Worm (Caenorhabditis elegans): ENCODE data around the gene R02F2.6.

Gene R02F2.6

DNA sequence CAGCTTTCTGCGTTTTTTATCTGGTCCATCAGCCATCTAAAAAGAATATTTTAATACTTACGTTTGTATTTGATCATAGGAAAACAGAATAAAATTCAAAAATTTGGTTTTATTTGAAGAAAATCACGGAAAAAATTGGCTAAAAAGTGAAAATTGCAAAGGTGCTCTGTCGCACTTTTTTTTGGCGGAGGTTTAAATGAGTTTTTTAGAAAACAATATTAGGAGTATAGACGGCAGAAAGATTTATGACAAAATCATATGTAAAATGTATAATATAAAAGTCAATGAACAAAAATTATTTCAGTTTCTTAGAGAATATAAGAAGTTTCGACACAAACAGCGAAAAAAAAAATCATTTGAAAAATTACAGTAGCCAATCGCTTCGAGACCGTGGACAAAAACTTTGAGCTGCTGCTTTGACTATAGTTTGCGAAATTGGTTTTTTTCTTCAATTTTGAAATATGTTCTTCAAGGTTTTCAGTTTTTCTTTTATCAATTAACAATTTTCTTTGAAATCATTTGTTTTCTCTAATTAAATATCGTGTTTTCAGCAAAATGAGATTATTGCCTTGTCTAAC, 5.1 kb upstream of the R02F2.6 start, which contains the start of the genes R02F2.7 and R02F2.4:
R02F2.7 (minus strand) TSS at position 36 of the 578 bp plus-strand sequence.
R02F2.4 (plus strand) TSS at position 552 of the 578 bp plus-strand sequence.
- TF ChIP-seq tbx-11 (GFP tag; IDR thresholded peaks at IDR 0.05) (no peak), tbx-37 (GFP tag; conservative IDR thresholded peaks at IDR 0.05) (no peak), flt-1 (GFP tag; IDR thresholded peaks at IDR 0.05) (no peak), hmg-4 (GFP tag; optimal IDR thresholded peaks at IDR 0.05) (no peak), pes-1 (GFP tag; IDR thresholded peaks at IDR 0.05) (no peak), ceh-36 (tag; optimal IDR thresholded peaks at IDR 0.05) (no peak), hnd-1 (tag; optimal IDR thresholded peaks at IDR 0.05) (no peak), scrt-1 (GFP tag; IDR thresholded peaks at IDR 0.05) (no peak), aly-1 (tag; optimal IDR thresholded peaks at IDR 0.05) (no peak)

DNA sequence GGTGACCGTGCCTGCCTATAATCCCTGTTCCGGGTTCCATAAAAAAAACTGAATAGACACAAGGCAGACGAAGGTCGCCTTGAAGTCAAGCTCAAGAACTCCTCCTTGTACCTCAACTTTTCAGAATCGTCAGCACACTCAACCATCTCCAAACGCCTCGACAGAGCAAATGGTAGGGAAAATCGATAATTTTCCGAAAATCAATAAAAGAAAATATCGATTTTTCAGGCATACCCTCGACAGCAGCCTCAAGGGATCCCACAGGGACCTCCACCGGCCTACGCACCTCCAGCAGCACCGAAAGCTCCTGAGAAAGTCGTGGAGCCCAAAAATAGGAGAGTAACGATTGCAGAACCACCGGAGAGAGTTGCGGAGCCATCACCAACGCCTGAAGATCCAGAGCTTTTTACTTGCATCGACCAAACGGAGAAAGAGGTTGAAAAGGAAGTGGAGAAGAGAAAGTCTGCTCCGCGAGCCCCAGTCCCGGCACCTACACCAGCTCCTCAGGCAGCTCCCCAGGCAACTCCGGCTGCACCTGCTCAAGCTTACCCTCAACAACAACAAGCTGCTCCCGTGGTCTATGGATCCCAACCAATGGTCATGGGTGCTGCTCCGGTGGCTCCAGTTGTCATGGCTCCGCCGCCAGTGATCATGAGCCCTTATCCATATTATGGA, 906 bp upstream of the R02F2.6 start:
- TF ChIP-seq tbx-11 (GFP tag; IDR thresholded peaks at IDR 0.05): 0 out of 2 replicates have a peak, but pooled peaks have one; percentile 7
- no peak for TF ChIP-seq ama-1 (optimal IDR thresholded peaks at IDR 0.05)

DNA sequence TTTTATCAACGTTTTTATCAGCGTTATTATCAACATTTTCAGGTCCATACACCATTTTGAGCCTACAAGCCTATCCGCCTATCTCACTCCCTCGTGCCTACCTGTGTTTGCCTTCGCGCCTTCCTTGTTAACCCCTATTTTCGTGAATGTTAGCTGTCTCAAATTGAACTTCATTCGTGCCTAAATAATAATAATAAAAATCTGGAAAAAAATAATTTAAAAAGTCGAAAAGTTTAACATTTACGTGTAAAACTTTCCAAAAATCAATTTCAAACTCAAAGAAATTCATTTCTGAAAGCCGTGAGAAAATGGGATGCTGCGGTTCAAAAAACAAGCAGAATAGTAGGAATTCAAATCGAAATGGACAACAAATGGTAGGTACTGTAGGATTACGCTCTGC, 713 bp downstream of the R02F2.6 start, which contains the start of gene R02F2.10:
R02F2.10 (plus strand) TSS at position 301 of the 400 bp plus-strand sequence.
- TF ChIP-seq tbx-11 (GFP tag; IDR thresholded peaks at IDR 0.05): no peak
- no peak for TF ChIP-seq ceh-36 (tag; optimal IDR thresholded peaks at IDR 0.05)
- no peak for TF ChIP-seq B0310.2 (tag; optimal IDR thresholded peaks at IDR 0.05)
- TF ChIP-seq flt-1 (GFP tag; IDR thresholded peaks at IDR 0.05): no peak
- no peak for TF ChIP-seq ceh-13 (GFP tag; optimal IDR thresholded peaks at IDR 0.05)
- no peak for TF ChIP-seq sea-1 (GFP tag; conservative IDR thresholded peaks at IDR 0.05)
- no peak for TF ChIP-seq aly-1 (tag; optimal IDR thresholded peaks at IDR 0.05)
- TF ChIP-seq tbx-37 (GFP tag; conservative IDR thresholded peaks at IDR 0.05): no peak
- TF ChIP-seq F13C5.2 (tag; optimal IDR thresholded peaks at IDR 0.05): no peak
- TF ChIP-seq hmbx-1 (tag; optimal IDR thresholded peaks at IDR 0.05): no peak
- no peak for TF ChIP-seq pes-1 (GFP tag; IDR thresholded peaks at IDR 0.05)
- no peak for TF ChIP-seq scrt-1 (GFP tag; IDR thresholded peaks at IDR 0.05)
- TF ChIP-seq hmg-4 (GFP tag; optimal IDR thresholded peaks at IDR 0.05): no peak
- no peak for TF ChIP-seq tra-4 (tag; optimal IDR thresholded peaks at IDR 0.05)
- no peak for TF ChIP-seq hnd-1 (tag; optimal IDR thresholded peaks at IDR 0.05)
- no peak for TF ChIP-seq ets-7 (tag; optimal IDR thresholded peaks at IDR 0.05)
- no peak for TF ChIP-seq ama-1 (optimal IDR thresholded peaks at IDR 0.05)

DNA sequence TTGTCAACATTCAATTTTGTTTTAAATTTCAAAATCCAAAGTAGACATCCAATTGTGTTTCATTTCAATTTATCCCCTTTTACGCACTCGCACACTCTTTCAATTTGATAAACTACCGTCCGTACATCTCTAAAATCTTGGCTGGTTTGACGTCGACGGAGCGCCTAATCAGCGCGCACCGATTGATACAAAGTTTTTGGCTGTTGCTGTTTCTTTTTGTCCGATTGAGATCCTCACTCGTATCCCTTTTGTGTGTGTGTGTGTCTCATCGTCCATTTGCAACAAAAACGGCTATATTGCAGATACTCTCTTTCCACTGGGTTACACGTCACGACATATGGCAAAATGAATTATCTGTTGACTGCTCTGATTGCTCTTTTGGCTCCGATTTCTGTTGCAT, 4.5 kb downstream of the R02F2.6 start, which contains the start of gene lon-1:
lon-1 (plus strand) TSS at position 301 of the 400 bp plus-strand sequence.
- TF ChIP-seq pes-1 (GFP tag; IDR thresholded peaks at IDR 0.05) (no peak), ceh-13 (GFP tag; optimal IDR thresholded peaks at IDR 0.05) (no peak), hnd-1 (tag; optimal IDR thresholded peaks at IDR 0.05) (no peak), tbx-37 (GFP tag; conservative IDR thresholded peaks at IDR 0.05) (no peak), aly-1 (tag; optimal IDR thresholded peaks at IDR 0.05) (no peak), hmg-4 (GFP tag; optimal IDR thresholded peaks at IDR 0.05) (no peak), ceh-36 (tag; optimal IDR thresholded peaks at IDR 0.05) (no peak), sea-1 (GFP tag; conservative IDR thresholded peaks at IDR 0.05) (no peak), tbx-11 (GFP tag; IDR thresholded peaks at IDR 0.05) (no peak), F13C5.2 (tag; optimal IDR thresholded peaks at IDR 0.05) (no peak), flt-1 (GFP tag; IDR thresholded peaks at IDR 0.05) (no peak)

DNA sequence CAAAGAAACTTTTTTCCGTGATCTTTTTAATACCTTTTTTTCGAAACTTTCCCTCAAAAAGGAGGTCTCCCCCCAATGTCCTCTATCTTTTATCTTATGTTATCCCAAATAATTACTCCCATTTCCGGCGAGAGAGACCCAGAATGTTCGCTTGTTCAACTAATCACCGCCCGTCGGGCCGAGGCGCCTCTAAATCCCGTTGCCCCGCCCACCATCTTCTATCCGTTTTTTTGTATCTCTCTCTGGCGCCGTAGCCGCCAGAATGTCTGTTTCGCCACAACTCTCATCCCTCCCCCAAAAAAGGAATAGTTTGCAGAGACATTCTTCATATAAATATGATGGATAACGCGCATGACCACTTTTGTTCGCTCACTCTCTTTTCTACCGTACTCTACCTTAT, 6.0 kb downstream of the R02F2.6 start:
- TF ChIP-seq hmg-4 (GFP tag; optimal IDR thresholded peaks at IDR 0.05): no peak
- no peak for TF ChIP-seq tbx-11 (GFP tag; IDR thresholded peaks at IDR 0.05)
- peak; percentile 15 for TF ChIP-seq ceh-36 (tag; optimal IDR thresholded peaks at IDR 0.05)
- TF ChIP-seq pes-1 (GFP tag; IDR thresholded peaks at IDR 0.05): no peak; the same call in 1 of the 2 replicates

DNA sequence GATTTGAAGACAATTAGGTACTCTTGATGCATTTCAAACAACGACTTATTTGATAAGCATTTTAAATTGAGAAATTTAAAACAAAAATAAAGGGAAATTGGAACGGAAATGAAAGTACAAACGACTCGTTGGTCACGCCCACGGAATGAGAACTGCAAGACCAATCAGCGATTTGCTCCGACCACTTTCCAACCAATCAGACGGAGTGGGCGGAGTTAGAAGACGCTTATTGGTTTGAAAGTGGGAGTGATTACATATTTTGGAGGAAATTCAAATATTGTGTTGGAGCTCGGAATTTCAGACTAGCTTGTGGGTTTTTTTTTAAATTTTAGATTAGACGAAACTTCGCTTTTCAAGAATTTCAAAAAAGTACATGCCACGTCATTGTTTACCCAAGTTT, 9.6 kb downstream of the R02F2.6 start:
- TF ChIP-seq scrt-1 (GFP tag; IDR thresholded peaks at IDR 0.05): no peak
- no peak for TF ChIP-seq sea-1 (GFP tag; conservative IDR thresholded peaks at IDR 0.05)
- no peak for TF ChIP-seq ceh-13 (GFP tag; optimal IDR thresholded peaks at IDR 0.05)

DNA sequence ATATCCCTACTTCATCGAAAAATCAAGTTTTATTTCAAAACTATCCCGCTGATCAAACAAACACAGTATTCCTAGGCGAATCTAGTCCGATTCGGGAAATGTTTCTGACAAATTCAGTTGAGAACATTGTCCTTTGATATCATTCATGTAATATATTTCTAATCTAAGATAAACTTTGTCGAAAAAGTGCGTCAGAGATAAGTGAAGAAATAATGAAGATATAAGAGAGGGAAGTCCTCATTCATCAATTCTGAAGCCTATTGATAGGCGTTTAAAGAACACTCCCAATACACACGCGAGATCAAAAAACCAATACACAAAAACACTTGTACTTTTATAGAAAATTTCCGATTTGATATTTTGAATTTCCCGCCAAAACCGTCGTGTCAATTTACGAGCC, 13.9 kb downstream of the R02F2.6 start:
- TF ChIP-seq B0310.2 (tag; optimal IDR thresholded peaks at IDR 0.05): no peak
- no peak for TF ChIP-seq sea-1 (GFP tag; conservative IDR thresholded peaks at IDR 0.05)
- no peak for TF ChIP-seq hnd-1 (tag; optimal IDR thresholded peaks at IDR 0.05)
- TF ChIP-seq ceh-13 (GFP tag; optimal IDR thresholded peaks at IDR 0.05): no peak
- TF ChIP-seq flt-1 (GFP tag; IDR thresholded peaks at IDR 0.05): no peak
- TF ChIP-seq ets-7 (tag; optimal IDR thresholded peaks at IDR 0.05): no peak
- no peak for TF ChIP-seq scrt-1 (GFP tag; IDR thresholded peaks at IDR 0.05)
- no peak for TF ChIP-seq pes-1 (GFP tag; IDR thresholded peaks at IDR 0.05)
- no peak for TF ChIP-seq tbx-11 (GFP tag; IDR thresholded peaks at IDR 0.05)
- TF ChIP-seq aly-1 (tag; optimal IDR thresholded peaks at IDR 0.05): no peak
- TF ChIP-seq F13C5.2 (tag; optimal IDR thresholded peaks at IDR 0.05): no peak
- TF ChIP-seq ceh-36 (tag; optimal IDR thresholded peaks at IDR 0.05): no peak
- no peak for TF ChIP-seq ama-1 (optimal IDR thresholded peaks at IDR 0.05)
- TF ChIP-seq hmg-4 (GFP tag; optimal IDR thresholded peaks at IDR 0.05): no peak
- no peak for TF ChIP-seq tbx-37 (GFP tag; conservative IDR thresholded peaks at IDR 0.05)
- no peak for TF ChIP-seq hmbx-1 (tag; optimal IDR thresholded peaks at IDR 0.05)
- TF ChIP-seq tra-4 (tag; optimal IDR thresholded peaks at IDR 0.05): no peak

DNA sequence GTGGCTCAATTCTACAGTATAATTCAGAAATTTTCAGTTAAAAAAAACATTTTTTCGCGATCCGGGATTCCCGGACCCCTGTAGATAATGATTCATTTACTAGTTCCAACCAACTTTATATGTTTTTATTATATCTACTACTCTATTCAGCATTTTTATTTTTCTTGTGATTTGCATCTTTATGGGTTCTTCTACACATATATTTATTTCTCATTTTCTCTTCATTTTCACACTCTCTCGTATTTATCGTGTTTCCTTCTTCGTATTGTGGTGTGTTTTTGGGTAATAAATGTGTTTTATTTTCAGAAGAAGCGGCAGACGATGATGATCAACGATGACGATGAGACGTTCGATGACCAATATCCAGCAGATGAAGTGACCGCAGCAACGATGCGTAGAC, 14.6 kb downstream of the R02F2.6 start, which contains the start of gene F48E8.2:
F48E8.2 (plus strand) TSS at position 301 of the 400 bp plus-strand sequence.
- no peak for TF ChIP-seq flt-1 (GFP tag; IDR thresholded peaks at IDR 0.05)
- TF ChIP-seq F13C5.2 (tag; optimal IDR thresholded peaks at IDR 0.05): no peak
- TF ChIP-seq tbx-37 (GFP tag; conservative IDR thresholded peaks at IDR 0.05): no peak
- no peak for TF ChIP-seq ama-1 (optimal IDR thresholded peaks at IDR 0.05)
- TF ChIP-seq ceh-36 (tag; optimal IDR thresholded peaks at IDR 0.05): no peak
- no peak for TF ChIP-seq pes-1 (GFP tag; IDR thresholded peaks at IDR 0.05)
- TF ChIP-seq aly-1 (tag; optimal IDR thresholded peaks at IDR 0.05): no peak
- TF ChIP-seq hnd-1 (tag; optimal IDR thresholded peaks at IDR 0.05): no peak
- TF ChIP-seq tra-4 (tag; optimal IDR thresholded peaks at IDR 0.05): no peak
- TF ChIP-seq ceh-13 (GFP tag; optimal IDR thresholded peaks at IDR 0.05): no peak
- no peak for TF ChIP-seq hmbx-1 (tag; optimal IDR thresholded peaks at IDR 0.05)
- no peak for TF ChIP-seq scrt-1 (GFP tag; IDR thresholded peaks at IDR 0.05)
- TF ChIP-seq ets-7 (tag; optimal IDR thresholded peaks at IDR 0.05): no peak
- TF ChIP-seq sea-1 (GFP tag; conservative IDR thresholded peaks at IDR 0.05): no peak
